Worm (Caenorhabditis elegans) whole organism, L4 larva: Measurements from ENCODE around the gene unc-34.
A peak's percentile ranks its signal among the peaks of the same experiment; 100 is the strongest.

Experiments used
- ceh-82 ChIP-seq: sonication (generic microtip); optimal IDR thresholded peaks from 2 replicates; lab custom pipeline; 2017; ENCODE audit warnings: missing biosample characterization, missing genetic modification characterization
- lsy-2 ChIP-seq, 2 experiments: fragments of 150-350 bp in 1 of 2; sonication (generic microtip) in 1 of 2; optimal IDR thresholded peaks; 2 replicates each; lab custom pipeline; 2014 to 2017; ENCODE audit warnings: missing biosample characterization in 2 of 2, missing genetic modification characterization in 2 of 2
- nhr-10 ChIP-seq: fragments of 150-350 bp; optimal IDR thresholded peaks from 2 replicates; lab custom pipeline; 2014; ENCODE audit warnings: missing biosample characterization, missing genetic modification characterization
- vab-7 ChIP-seq: fragments of 200-800 bp; sonication (Bioruptor generic); IDR thresholded peaks from 2 replicates; pipeline ENCODE4 v1.3.6; 2022; ENCODE audit warnings: missing genetic modification reagents, missing genetic modification characterization, missing compliant biosample characterization
- zfp-3 ChIP-seq: fragments of 200-800 bp; sonication (Bioruptor generic); conservative IDR thresholded peaks from 2 replicates; pipeline ENCODE4 v1.3.6; 2022; ENCODE audit warnings: missing genetic modification reagents, missing genetic modification characterization, missing compliant biosample characterization

DNA sequence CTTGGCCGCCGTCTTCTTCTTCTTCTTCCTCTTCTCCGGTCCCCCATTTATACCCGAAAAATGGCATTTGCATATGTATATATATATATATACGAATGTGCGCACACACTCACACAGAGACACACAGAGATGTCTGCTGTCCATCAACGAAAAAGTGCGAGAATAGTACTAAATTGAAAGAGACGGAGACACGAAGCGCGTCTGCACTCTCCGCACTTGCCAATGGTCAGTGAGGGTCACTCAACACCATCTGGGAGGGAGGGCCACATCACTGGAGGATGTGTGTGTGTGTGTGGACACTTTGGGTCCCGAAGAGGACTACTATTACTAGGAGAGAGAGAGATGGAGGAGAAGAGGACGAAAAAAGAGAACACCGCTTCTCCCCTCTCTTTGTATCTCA, 7.3 kb upstream of the unc-34 start:
- TF ChIP-seq vab-7 (GFP tag; lab: Robert Waterston, UW) (no peak), zfp-3 (GFP tag; lab: Robert Waterston, UW) (no peak), lsy-2 (tag; optimal IDR thresholded peaks at IDR 0.05; lab: Kevin White, UChicago) (peak; percentile 34 to 50), nhr-10 (tag; lab: Kevin White, UChicago) (no peak), ceh-82 (no peak)
